Fruit fly (Drosophila melanogaster) S2 (cell line): Measurements from ENCODE around the gene Dif.

Experiments
- CG8478 ChIP-seq: fragments of >200 bp; optimal IDR thresholded peaks from 2 replicates; lab custom pipeline; 2018
- CTCF ChIP-seq, 2 experiments: fragments of >200 bp; optimal IDR thresholded peaks; 2 replicates each; lab custom pipeline; 2018

DNA sequence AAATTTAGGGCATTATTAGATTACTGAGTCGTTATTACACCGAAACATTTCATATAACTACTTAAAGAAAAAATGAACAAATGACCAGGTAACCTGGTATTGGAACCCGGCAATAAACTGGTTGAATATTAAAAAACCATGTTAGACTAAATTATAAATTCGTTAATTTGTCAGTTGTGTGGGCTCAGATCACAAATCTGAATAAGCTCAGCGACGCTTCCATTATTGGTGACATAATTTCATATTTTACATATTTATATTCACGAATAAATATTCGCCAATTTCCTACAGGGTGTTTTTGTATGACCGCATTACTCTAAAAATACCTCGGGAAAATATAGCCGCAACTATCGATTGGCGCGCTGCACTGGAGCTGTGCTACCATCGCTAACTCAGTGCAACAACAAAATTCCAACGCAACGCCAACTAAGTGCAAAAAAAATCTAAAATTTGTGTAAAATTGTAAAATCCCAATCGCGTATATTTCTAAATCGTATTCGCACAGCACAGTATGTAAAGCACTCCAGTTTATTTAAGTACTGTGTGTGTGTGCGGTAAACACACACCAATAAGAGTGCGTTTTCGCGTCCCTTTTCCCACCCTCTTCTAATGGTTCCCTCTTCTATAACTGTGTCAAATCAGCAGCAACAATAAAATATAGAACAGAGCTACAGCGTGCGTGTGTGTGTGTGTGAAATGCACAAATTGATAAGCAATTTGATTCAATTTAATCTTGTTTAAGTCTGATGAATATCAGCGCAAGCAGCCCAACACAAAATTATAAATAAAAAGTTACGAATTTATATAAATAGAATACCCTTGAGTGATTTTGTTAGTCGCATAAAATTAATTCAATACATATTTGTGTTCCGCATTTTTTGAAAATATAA, 48.4 kb downstream of the Dif start, which contains the start of gene CLIP-190:
- TF ChIP-seq CG8478 (lab: Kevin White, UChicago) (no peak), CTCF (optimal IDR thresholded peaks at IDR 0.05; lab: Kevin White, UChicago) (peak in 1 of 2 experiments; percentile 32)
